Worm (Caenorhabditis elegans): ENCODE results near the gene srh-250.

The srh-250 gene

DNA sequence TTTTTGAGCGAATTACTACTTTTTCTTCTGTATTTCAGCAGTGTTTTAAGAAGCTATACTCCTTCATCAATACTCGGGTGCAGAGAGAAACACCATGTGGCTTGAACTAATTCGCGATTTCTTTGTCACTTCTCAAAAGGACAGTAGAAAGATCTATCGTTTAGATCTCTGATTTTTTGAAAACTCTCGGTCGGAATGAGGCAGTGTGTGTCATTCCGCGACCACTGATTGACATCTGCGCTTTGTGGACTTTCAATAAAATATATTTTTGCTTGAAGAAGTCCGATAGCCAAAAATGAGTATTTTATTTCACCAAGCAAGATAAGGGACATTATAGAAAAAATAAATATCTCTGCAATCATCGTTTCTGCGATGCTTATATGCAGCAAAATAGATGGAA, 16.4 kb upstream of the srh-250 start:
- TF ChIP-seq klf-2 (GFP tag; conservative IDR thresholded peaks at IDR 0.05), result no peak
- TF ChIP-seq med-1 (GFP tag; optimal IDR thresholded peaks at IDR 0.05; ENCODE audit: insufficient read depth), result no peak
- TF ChIP-seq ref-1 (GFP tag; conservative IDR thresholded peaks at IDR 0.05), result no peak
- no peak for TF ChIP-seq flt-1 (GFP tag; IDR thresholded peaks at IDR 0.05)
- TF ChIP-seq tab-1 (GFP tag; IDR thresholded peaks at IDR 0.05), result no peak
- TF ChIP-seq ztf-23 (GFP tag; IDR thresholded peaks at IDR 0.05), result no peak
- no peak for TF ChIP-seq T22C8.4 (GFP tag; IDR thresholded peaks at IDR 0.05)
- TF ChIP-seq cog-1 (tag; optimal IDR thresholded peaks at IDR 0.05), result no peak

DNA sequence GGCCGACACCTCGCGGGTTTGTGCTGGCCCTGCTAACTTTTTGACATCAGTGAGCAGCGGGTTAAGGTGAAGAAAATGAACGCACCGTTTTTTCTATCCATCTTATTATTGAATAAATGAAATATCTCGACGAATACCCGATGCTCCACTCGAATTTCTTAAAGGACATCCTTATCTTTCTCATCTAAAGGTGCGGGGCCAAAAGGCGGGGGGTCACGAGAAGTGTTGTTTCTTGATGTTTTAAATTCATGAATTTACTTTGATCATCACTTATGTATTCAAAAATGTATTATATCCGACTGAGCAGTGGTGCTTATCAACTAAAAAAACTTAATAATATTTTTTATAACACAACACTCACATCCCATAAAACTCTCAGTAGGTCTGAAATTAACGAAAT, 13.8 kb upstream of the srh-250 start, which contains the start of gene nhr-261:
TSS of gene nhr-261 (minus strand) at position 101 of the 400 bp plus-strand sequence.
- TF ChIP-seq ref-1 (GFP tag; conservative IDR thresholded peaks at IDR 0.05), result no peak
- no peak for TF ChIP-seq klf-2 (GFP tag; conservative IDR thresholded peaks at IDR 0.05)
- TF ChIP-seq cog-1 (tag; optimal IDR thresholded peaks at IDR 0.05), result no peak
- no peak for TF ChIP-seq ztf-23 (GFP tag; IDR thresholded peaks at IDR 0.05)
- no peak for TF ChIP-seq tab-1 (GFP tag; IDR thresholded peaks at IDR 0.05)
- TF ChIP-seq T22C8.4 (GFP tag; IDR thresholded peaks at IDR 0.05), result no peak
- TF ChIP-seq med-1 (GFP tag; optimal IDR thresholded peaks at IDR 0.05; ENCODE audit: insufficient read depth), result no peak
- TF ChIP-seq flt-1 (GFP tag; IDR thresholded peaks at IDR 0.05), result no peak
- no peak for TF ChIP-seq ztf-29 (GFP tag; IDR thresholded peaks at IDR 0.05)

DNA sequence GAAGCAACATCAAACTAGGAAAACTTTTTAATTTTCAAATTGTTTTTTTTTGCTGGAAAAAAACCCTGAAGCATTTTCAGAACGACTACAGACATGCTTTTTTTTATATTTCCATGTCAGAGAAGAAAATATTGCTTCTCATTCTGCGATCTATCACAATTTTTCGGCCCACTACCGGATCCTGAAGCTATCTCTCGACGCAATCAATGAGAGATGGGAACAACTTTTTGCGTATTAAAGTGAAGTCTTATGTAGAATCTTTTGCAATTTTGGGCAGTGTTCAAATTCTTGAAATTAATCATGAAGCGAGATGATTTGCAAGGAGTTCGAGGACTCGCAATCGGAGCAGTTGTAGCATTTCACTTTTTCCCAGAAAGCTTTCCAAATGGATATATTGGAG, 8.8 kb upstream of the srh-250 start, which contains the start of gene oac-10:
TSS of gene oac-10 (plus strand) at position 301 of the 400 bp plus-strand sequence.
- TF ChIP-seq flt-1 (GFP tag; IDR thresholded peaks at IDR 0.05), result no peak
- TF ChIP-seq klf-2 (GFP tag; conservative IDR thresholded peaks at IDR 0.05), result no peak
- TF ChIP-seq tab-1 (GFP tag; IDR thresholded peaks at IDR 0.05), result no peak
- no peak for TF ChIP-seq med-1 (GFP tag; optimal IDR thresholded peaks at IDR 0.05; ENCODE audit: insufficient read depth)
- TF ChIP-seq ztf-23 (GFP tag; IDR thresholded peaks at IDR 0.05), result no peak
- no peak for TF ChIP-seq ref-1 (GFP tag; conservative IDR thresholded peaks at IDR 0.05)
- TF ChIP-seq T22C8.4 (GFP tag; IDR thresholded peaks at IDR 0.05), result no peak

DNA sequence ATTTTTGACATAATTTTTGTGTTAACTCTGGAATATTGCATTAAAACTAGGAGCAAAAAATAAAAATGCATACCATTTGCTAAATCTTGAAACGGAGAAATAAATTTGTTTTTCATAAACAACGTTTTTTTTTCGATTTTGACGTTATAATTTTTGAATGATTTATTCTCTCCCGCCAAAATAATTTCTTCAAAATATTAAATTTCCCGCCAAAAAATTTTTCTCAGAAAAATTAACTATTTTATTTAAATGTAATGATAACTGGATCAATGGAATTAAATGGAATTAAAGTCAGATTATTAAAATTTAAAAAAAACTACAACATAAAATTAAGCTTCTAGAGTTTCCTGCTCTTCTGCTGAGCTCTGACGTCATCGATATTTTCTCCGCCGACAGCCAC, 1.3 kb upstream of the srh-250 start, which contains the start of gene nep-3:
TSS of gene nep-3 (minus strand) at position 101 of the 400 bp plus-strand sequence.
- no peak for TF ChIP-seq tab-1 (GFP tag; IDR thresholded peaks at IDR 0.05)
- no peak for TF ChIP-seq cog-1 (tag; optimal IDR thresholded peaks at IDR 0.05)
- no peak for TF ChIP-seq klf-2 (GFP tag; conservative IDR thresholded peaks at IDR 0.05)
- TF ChIP-seq med-1 (GFP tag; optimal IDR thresholded peaks at IDR 0.05; ENCODE audit: insufficient read depth), result no peak
- TF ChIP-seq flt-1 (GFP tag; IDR thresholded peaks at IDR 0.05), result no peak
- no peak for TF ChIP-seq ref-1 (GFP tag; conservative IDR thresholded peaks at IDR 0.05)
- TF ChIP-seq T22C8.4 (GFP tag; IDR thresholded peaks at IDR 0.05), result no peak
- TF ChIP-seq ztf-29 (GFP tag; IDR thresholded peaks at IDR 0.05), result no peak
- TF ChIP-seq ztf-23 (GFP tag; IDR thresholded peaks at IDR 0.05), result no peak

DNA sequence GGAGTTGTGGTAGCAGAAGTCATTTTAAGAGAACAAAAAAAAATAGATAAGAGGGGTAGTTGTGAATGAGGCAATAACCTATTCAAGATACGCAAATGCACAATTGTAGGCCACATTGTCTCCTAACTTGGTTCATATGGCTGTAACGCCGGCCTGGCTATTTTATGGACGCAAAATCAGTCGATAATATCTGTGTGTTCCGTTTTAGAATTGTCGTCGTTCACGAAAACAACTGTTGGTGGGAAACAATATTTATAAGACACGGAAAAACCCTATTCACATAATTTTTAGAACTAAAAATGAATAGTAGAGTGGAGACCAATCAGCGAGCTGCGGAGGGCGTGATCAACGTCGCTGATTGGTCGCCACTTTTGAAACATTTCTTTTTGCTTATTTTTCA, 556 bp upstream of the srh-250 start, which contains the start of gene sdz-7:
TSS of gene sdz-7 (minus strand) at position 101 of the 400 bp plus-strand sequence.
- TF ChIP-seq tab-1 (GFP tag; IDR thresholded peaks at IDR 0.05) (no peak), ref-1 (GFP tag; conservative IDR thresholded peaks at IDR 0.05) (no peak), med-1 (GFP tag; optimal IDR thresholded peaks at IDR 0.05; ENCODE audit: insufficient read depth) (no peak)

DNA sequence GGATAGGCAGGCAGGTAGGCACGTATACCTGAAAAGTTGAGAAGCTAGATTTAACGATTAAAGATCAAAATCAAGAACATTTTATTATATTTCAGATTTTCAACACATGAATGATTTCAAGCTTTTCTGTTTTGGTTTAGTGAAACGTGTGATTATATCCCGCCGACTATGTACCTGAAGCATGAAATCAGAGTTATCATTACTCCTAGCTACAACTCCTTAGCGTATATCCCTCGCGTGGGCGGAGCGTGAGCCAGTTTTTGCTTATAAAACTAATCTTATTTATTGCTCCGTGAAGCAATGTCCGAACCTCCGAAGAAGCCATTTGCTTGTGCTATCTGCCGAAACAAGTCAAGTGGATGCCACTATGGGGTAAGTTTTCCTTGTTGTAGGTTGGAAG, 1.5 kb downstream of the srh-250 start, which contains the start of gene nhr-166:
TSS of gene nhr-166 (plus strand) at position 301 of the 400 bp plus-strand sequence.
- no peak for TF ChIP-seq ztf-23 (GFP tag; IDR thresholded peaks at IDR 0.05)
- TF ChIP-seq flt-1 (GFP tag; IDR thresholded peaks at IDR 0.05), result no peak
- TF ChIP-seq klf-2 (GFP tag; conservative IDR thresholded peaks at IDR 0.05), result no peak
- TF ChIP-seq ztf-29 (GFP tag; IDR thresholded peaks at IDR 0.05), result no peak
- TF ChIP-seq cog-1 (tag; optimal IDR thresholded peaks at IDR 0.05), result no peak
- TF ChIP-seq ref-1 (GFP tag; conservative IDR thresholded peaks at IDR 0.05), result no peak

DNA sequence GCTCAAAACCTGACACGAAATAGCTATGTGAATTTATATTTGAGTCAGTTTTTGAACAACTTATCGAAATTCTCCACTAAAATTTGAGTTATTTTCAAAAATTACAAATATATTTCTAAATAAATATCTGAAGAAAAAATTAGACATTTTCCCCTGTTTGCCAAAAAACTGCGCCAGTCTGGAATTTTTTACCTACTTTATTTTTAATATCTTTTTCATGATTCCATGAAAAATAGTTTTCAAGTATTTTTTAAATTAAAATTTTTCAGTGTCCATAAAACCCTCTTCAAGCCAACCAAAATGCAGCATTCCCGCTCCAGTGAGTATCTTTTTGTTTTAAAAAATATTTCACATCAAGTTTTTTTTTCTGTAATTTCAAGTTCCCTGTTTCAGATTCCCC, 12.7 kb downstream of the srh-250 start, which contains the start of gene F53C3.8:
TSS of gene F53C3.8 (plus strand) at position 301 of the 400 bp plus-strand sequence.
- TF ChIP-seq klf-2 (GFP tag; conservative IDR thresholded peaks at IDR 0.05), result no peak
- TF ChIP-seq ref-1 (GFP tag; conservative IDR thresholded peaks at IDR 0.05), result no peak
- no peak for TF ChIP-seq ztf-23 (GFP tag; IDR thresholded peaks at IDR 0.05)
- TF ChIP-seq cog-1 (tag; optimal IDR thresholded peaks at IDR 0.05), result no peak
- no peak for TF ChIP-seq med-1 (GFP tag; optimal IDR thresholded peaks at IDR 0.05; ENCODE audit: insufficient read depth)
- no peak for TF ChIP-seq T22C8.4 (GFP tag; IDR thresholded peaks at IDR 0.05)
- TF ChIP-seq flt-1 (GFP tag; IDR thresholded peaks at IDR 0.05), result no peak
- no peak for TF ChIP-seq ztf-29 (GFP tag; IDR thresholded peaks at IDR 0.05)
- no peak for TF ChIP-seq tab-1 (GFP tag; IDR thresholded peaks at IDR 0.05)

DNA sequence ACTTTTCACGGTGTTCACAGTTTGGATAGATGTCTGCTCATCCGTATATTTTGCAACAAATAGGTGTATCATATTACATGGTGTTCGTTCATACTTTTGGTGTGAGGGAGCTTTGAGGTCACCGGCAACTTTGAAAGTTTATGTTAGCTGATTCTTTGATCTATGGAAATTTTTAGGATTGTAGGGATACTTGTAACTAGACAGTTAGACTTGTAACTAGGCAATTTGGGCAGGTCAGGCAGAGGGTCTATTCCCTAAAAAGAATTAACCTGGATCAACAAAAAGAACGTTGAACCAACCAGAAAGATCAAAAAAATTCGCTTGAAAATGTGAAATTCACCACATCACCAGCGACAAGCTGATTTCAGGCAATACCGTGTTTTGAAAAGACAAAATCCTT, 15.5 kb downstream of the srh-250 start:
- TF ChIP-seq ref-1 (GFP tag; conservative IDR thresholded peaks at IDR 0.05) (no peak), ztf-29 (GFP tag; IDR thresholded peaks at IDR 0.05) (no peak), T22C8.4 (GFP tag; IDR thresholded peaks at IDR 0.05) (no peak), flt-1 (GFP tag; IDR thresholded peaks at IDR 0.05) (no peak), klf-2 (GFP tag; conservative IDR thresholded peaks at IDR 0.05) (no peak), tab-1 (GFP tag; IDR thresholded peaks at IDR 0.05) (no peak), ztf-23 (GFP tag; IDR thresholded peaks at IDR 0.05) (no peak), cog-1 (tag; optimal IDR thresholded peaks at IDR 0.05) (no peak), med-1 (GFP tag; optimal IDR thresholded peaks at IDR 0.05; ENCODE audit: insufficient read depth) (no peak)

DNA sequence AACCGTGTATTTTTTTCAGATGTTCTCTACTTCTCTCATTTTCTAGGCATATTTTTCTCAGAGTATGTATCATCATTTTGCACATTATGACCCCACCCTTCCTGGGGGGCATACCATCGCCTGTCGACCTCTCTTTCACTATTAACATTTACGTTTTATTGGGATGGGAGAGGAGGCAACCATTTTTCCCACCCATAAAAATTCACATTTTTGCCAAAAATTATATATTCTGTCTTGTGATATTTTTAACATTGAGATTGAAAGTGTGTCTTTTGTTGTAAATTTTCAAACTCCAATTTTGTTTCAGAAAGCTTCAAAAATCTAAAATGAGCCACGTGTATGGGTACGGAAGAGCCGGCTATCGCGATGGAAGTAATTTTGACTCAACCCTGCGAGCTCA, 16.3 kb downstream of the srh-250 start, which contains the start of gene F53C3.7:
TSS of gene F53C3.7 (plus strand) at position 301 of the 400 bp plus-strand sequence.
- TF ChIP-seq flt-1 (GFP tag; IDR thresholded peaks at IDR 0.05), result no peak
- no peak for TF ChIP-seq tab-1 (GFP tag; IDR thresholded peaks at IDR 0.05)
- no peak for TF ChIP-seq ref-1 (GFP tag; conservative IDR thresholded peaks at IDR 0.05)
- no peak for TF ChIP-seq ztf-29 (GFP tag; IDR thresholded peaks at IDR 0.05)

DNA sequence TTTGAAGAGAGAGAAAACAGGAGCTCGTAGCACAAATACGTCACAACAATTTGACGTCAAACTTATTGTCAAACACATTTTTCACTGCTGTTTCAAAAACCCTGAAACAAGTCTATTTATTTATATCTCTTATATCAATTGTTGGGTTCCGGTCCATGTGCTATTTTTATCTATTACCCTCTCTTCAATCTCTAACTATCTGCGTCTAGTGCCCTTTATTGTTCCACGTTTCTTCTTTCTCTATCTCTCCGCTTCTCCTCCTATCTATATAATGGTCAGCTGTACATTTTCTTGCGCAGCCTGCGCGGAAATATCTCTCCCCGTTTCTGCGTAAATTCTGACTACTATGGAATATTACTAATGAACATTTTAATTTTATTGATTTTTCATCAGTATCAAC, 18.5 kb downstream of the srh-250 start:
- TF ChIP-seq ztf-29 (GFP tag; IDR thresholded peaks at IDR 0.05) (no peak), cog-1 (tag; optimal IDR thresholded peaks at IDR 0.05) (peak; percentile 71)
